Worm (Caenorhabditis elegans): Measurements from ENCODE around the gene K08E7.4.

K08E7.4 gene

DNA sequence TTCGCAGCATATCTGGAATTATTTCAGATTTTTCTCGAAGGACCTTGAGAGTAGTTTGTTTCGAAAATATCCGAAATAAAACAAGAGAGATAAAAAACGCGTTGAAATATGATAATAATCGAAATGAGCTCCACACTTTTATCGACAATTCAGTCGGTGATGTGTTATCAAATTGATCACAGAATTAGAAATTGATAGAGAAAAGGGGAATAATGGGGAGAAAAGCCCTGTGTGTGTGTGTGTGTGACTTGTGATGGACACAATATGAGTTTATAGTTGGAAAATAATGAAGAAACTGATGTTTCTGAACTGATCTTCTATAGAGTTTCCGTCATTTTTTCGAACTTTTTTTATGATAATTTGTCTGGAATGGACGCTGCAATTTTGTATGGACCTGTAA lies 28.2 kb upstream of the K08E7.4 start, which contains the start of gene pgp-1:
pgp-1 (minus strand) TSS at position 12 of the 400 bp plus-strand sequence.
- TF ChIP-seq tbx-37 (GFP tag; conservative IDR thresholded peaks at IDR 0.05), result no peak
- no peak for TF ChIP-seq ets-7 (tag; optimal IDR thresholded peaks at IDR 0.05)
- no peak for TF ChIP-seq pes-1 (GFP tag; IDR thresholded peaks at IDR 0.05)
- TF ChIP-seq aly-1 (tag; optimal IDR thresholded peaks at IDR 0.05), result no peak
- TF ChIP-seq hmg-4 (GFP tag; optimal IDR thresholded peaks at IDR 0.05), result no peak
- TF ChIP-seq tbx-11 (GFP tag; IDR thresholded peaks at IDR 0.05), result no peak
- TF ChIP-seq hnd-1 (tag; optimal IDR thresholded peaks at IDR 0.05), result no peak
- TF ChIP-seq flt-1 (GFP tag; IDR thresholded peaks at IDR 0.05), result no peak
- TF ChIP-seq ceh-36 (tag; optimal IDR thresholded peaks at IDR 0.05), result no peak
- no peak for TF ChIP-seq scrt-1 (GFP tag; IDR thresholded peaks at IDR 0.05)
- TF ChIP-seq hmbx-1 (tag; optimal IDR thresholded peaks at IDR 0.05), result no peak
- no peak for TF ChIP-seq B0310.2 (tag; optimal IDR thresholded peaks at IDR 0.05)
- TF ChIP-seq ama-1 (optimal IDR thresholded peaks at IDR 0.05), result no peak
- no peak for TF ChIP-seq sea-1 (GFP tag; conservative IDR thresholded peaks at IDR 0.05)
- no peak for TF ChIP-seq ceh-13 (GFP tag; optimal IDR thresholded peaks at IDR 0.05)
- TF ChIP-seq tra-4 (tag; optimal IDR thresholded peaks at IDR 0.05), result no peak

DNA sequence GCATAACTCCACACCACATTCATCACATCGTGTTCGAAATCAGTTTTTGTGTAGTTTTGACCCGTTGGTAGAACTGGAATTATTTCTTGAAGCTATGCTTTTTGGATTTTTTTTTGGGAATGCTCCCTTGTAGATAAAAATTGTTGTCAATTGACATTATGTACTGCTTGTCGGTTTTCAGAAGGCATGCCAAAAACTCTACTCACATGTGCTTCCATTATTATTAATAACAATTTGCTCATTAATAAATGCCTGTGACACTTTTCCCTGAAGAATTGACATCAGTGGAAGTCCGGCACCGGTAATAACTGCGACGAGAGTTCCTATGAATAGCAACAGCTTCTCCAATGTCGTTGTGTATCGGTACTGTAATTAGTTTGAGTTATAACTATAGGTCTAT lies 26.0 kb upstream of the K08E7.4 start:
- no peak for TF ChIP-seq ets-7 (tag; optimal IDR thresholded peaks at IDR 0.05)
- no peak for TF ChIP-seq flt-1 (GFP tag; IDR thresholded peaks at IDR 0.05)
- TF ChIP-seq ceh-13 (GFP tag; optimal IDR thresholded peaks at IDR 0.05), result no peak
- no peak for TF ChIP-seq sea-1 (GFP tag; conservative IDR thresholded peaks at IDR 0.05)
- TF ChIP-seq tbx-37 (GFP tag; conservative IDR thresholded peaks at IDR 0.05), result no peak
- TF ChIP-seq pes-1 (GFP tag; IDR thresholded peaks at IDR 0.05), result no peak
- no peak for TF ChIP-seq tbx-11 (GFP tag; IDR thresholded peaks at IDR 0.05)
- TF ChIP-seq hmg-4 (GFP tag; optimal IDR thresholded peaks at IDR 0.05), result no peak
- no peak for TF ChIP-seq tra-4 (tag; optimal IDR thresholded peaks at IDR 0.05)
- TF ChIP-seq scrt-1 (GFP tag; IDR thresholded peaks at IDR 0.05), result no peak
- no peak for TF ChIP-seq ceh-36 (tag; optimal IDR thresholded peaks at IDR 0.05)
- TF ChIP-seq F13C5.2 (tag; optimal IDR thresholded peaks at IDR 0.05), result no peak
- no peak for TF ChIP-seq aly-1 (tag; optimal IDR thresholded peaks at IDR 0.05)
- TF ChIP-seq B0310.2 (tag; optimal IDR thresholded peaks at IDR 0.05), result no peak
- no peak for TF ChIP-seq hnd-1 (tag; optimal IDR thresholded peaks at IDR 0.05)
- no peak for TF ChIP-seq hmbx-1 (tag; optimal IDR thresholded peaks at IDR 0.05)
- no peak for TF ChIP-seq ama-1 (optimal IDR thresholded peaks at IDR 0.05)

DNA sequence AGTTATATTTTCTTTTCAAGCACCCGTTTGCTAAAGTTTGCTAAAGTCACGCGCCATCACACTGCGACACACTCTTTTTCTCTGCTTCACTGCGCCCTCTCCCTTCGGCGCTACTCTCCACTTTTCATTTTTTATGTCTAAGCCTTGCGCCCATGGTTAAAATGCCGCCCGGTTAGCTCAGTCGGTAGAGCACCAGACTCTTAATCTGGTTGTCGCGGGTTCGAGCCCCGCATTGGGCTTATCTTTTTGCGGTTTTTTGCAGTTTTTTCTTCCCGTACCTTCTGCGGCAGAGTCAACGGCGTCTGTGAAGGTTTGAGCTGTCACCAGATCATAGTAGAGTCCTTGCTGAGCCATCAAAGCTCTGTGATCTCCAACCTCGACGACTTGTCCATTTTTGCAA lies 23.6 kb upstream of the K08E7.4 start:
- TF ChIP-seq tbx-37 (GFP tag; conservative IDR thresholded peaks at IDR 0.05), result peak; percentile 67
- no peak for TF ChIP-seq ama-1 (optimal IDR thresholded peaks at IDR 0.05)
- no peak for TF ChIP-seq hmbx-1 (tag; optimal IDR thresholded peaks at IDR 0.05)
- TF ChIP-seq hnd-1 (tag; optimal IDR thresholded peaks at IDR 0.05), result peak; percentile 49
- peak; percentile 73 for TF ChIP-seq scrt-1 (GFP tag; IDR thresholded peaks at IDR 0.05)
- no peak for TF ChIP-seq tra-4 (tag; optimal IDR thresholded peaks at IDR 0.05)
- no peak; the same call in none of the 2 replicates for TF ChIP-seq pes-1 (GFP tag; IDR thresholded peaks at IDR 0.05)
- TF ChIP-seq aly-1 (tag; optimal IDR thresholded peaks at IDR 0.05), result no peak
- TF ChIP-seq ceh-36 (tag; optimal IDR thresholded peaks at IDR 0.05), result peak; percentile 66
- TF ChIP-seq sea-1 (GFP tag; conservative IDR thresholded peaks at IDR 0.05), result peak; percentile 78
- TF ChIP-seq flt-1 (GFP tag; IDR thresholded peaks at IDR 0.05), result peak; percentile 52; the same call in 1 of the 2 replicates
- peak; percentile 83 for TF ChIP-seq tbx-11 (GFP tag; IDR thresholded peaks at IDR 0.05)
- TF ChIP-seq F13C5.2 (tag; optimal IDR thresholded peaks at IDR 0.05), result peak; percentile 48
- peak; percentile 21 for TF ChIP-seq ceh-13 (GFP tag; optimal IDR thresholded peaks at IDR 0.05)
- TF ChIP-seq B0310.2 (tag; optimal IDR thresholded peaks at IDR 0.05), result no peak
- TF ChIP-seq hmg-4 (GFP tag; optimal IDR thresholded peaks at IDR 0.05), result peak; percentile 55
- peak; percentile 19 for TF ChIP-seq ets-7 (tag; optimal IDR thresholded peaks at IDR 0.05)

DNA sequence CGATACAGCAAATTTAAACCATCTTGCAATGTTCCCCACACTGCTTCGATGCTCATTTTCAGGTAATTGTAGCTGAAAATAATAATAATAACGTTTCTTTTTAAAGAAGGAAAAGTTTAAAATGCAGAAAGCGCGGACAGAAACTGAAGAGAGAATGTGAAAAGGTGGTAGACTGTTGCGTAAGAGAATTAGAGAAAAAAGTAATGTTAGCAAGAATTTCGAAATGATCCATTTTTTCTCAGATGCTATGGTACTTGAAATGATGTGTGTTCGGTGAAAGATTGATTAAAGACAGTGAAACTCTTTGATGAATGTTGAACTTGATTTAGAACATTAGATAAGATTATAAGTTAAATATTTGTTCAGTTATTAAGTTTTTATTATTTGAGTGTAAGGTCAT lies 19.4 kb upstream of the K08E7.4 start, which contains the start of gene cul-6:
cul-6 (minus strand) TSS at position 79 of the 400 bp plus-strand sequence.
- TF ChIP-seq F13C5.2 (tag; optimal IDR thresholded peaks at IDR 0.05) (no peak), hmg-4 (GFP tag; optimal IDR thresholded peaks at IDR 0.05) (no peak), scrt-1 (GFP tag; IDR thresholded peaks at IDR 0.05) (no peak), ets-7 (tag; optimal IDR thresholded peaks at IDR 0.05) (no peak), ceh-36 (tag; optimal IDR thresholded peaks at IDR 0.05) (no peak), tbx-37 (GFP tag; conservative IDR thresholded peaks at IDR 0.05) (no peak), ceh-13 (GFP tag; optimal IDR thresholded peaks at IDR 0.05) (no peak), tbx-11 (GFP tag; IDR thresholded peaks at IDR 0.05) (no peak), tra-4 (tag; optimal IDR thresholded peaks at IDR 0.05) (no peak), hmbx-1 (tag; optimal IDR thresholded peaks at IDR 0.05) (no peak), ama-1 (optimal IDR thresholded peaks at IDR 0.05) (no peak), flt-1 (GFP tag; IDR thresholded peaks at IDR 0.05) (no peak), hnd-1 (tag; optimal IDR thresholded peaks at IDR 0.05) (no peak)

DNA sequence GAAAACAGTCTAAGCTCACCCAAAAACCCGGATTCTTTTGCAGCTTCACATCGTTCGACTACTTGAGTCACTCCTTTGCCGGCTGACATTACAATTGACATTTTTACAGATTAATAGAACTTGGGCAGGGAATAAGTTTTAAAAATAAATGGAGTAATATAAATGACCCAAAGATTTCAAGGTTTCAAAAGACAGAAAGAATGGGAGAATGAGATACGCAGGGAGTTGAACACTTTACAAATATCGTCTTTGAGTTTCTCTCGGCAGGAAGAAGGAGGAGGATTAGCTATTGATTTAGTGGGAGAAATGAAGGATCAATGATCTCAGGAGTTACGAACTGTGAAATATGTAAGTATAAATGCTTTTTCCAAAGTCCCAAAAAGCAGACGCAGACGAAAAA lies 15.0 kb upstream of the K08E7.4 start, which contains the start of gene K08E7.8:
K08E7.8 (minus strand) TSS at position 101 of the 400 bp plus-strand sequence.
- TF ChIP-seq ama-1 (optimal IDR thresholded peaks at IDR 0.05) (no peak), scrt-1 (GFP tag; IDR thresholded peaks at IDR 0.05) (no peak), F13C5.2 (tag; optimal IDR thresholded peaks at IDR 0.05) (no peak), tbx-11 (GFP tag; IDR thresholded peaks at IDR 0.05) (no peak), ceh-13 (GFP tag; optimal IDR thresholded peaks at IDR 0.05) (no peak), hnd-1 (tag; optimal IDR thresholded peaks at IDR 0.05) (no peak)

DNA sequence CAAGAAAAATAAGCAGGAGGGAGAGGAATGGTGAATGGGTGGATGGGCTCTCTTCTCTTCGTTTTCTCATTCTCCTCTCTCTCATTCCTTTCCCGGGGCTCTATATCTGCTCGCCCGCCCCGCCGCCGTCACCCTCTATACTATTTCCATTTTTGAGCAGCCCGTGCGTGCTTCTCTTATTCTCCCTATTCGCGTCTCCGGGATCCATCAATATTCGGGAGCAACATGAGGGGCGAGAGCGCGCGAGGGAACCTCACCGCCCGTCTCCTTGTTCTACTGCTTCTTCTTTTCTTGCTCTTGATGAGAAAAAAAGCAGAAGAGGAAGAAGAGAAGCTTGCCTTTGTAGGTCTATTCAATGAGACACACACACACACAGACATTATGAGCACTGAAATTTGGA lies 13.2 kb upstream of the K08E7.4 start:
- TF ChIP-seq ceh-36 (tag; optimal IDR thresholded peaks at IDR 0.05) (no peak), tbx-37 (GFP tag; conservative IDR thresholded peaks at IDR 0.05) (no peak), pes-1 (GFP tag; IDR thresholded peaks at IDR 0.05) (no peak), flt-1 (GFP tag; IDR thresholded peaks at IDR 0.05) (no peak), hmbx-1 (tag; optimal IDR thresholded peaks at IDR 0.05) (no peak), F13C5.2 (tag; optimal IDR thresholded peaks at IDR 0.05) (no peak), B0310.2 (tag; optimal IDR thresholded peaks at IDR 0.05) (no peak), sea-1 (GFP tag; conservative IDR thresholded peaks at IDR 0.05) (no peak), tra-4 (tag; optimal IDR thresholded peaks at IDR 0.05) (no peak), ceh-13 (GFP tag; optimal IDR thresholded peaks at IDR 0.05) (no peak), hnd-1 (tag; optimal IDR thresholded peaks at IDR 0.05) (no peak), tbx-11 (GFP tag; IDR thresholded peaks at IDR 0.05) (no peak), hmg-4 (GFP tag; optimal IDR thresholded peaks at IDR 0.05) (no peak), aly-1 (tag; optimal IDR thresholded peaks at IDR 0.05) (no peak), ama-1 (optimal IDR thresholded peaks at IDR 0.05) (no peak), scrt-1 (GFP tag; IDR thresholded peaks at IDR 0.05) (no peak), ets-7 (tag; optimal IDR thresholded peaks at IDR 0.05) (no peak)

DNA sequence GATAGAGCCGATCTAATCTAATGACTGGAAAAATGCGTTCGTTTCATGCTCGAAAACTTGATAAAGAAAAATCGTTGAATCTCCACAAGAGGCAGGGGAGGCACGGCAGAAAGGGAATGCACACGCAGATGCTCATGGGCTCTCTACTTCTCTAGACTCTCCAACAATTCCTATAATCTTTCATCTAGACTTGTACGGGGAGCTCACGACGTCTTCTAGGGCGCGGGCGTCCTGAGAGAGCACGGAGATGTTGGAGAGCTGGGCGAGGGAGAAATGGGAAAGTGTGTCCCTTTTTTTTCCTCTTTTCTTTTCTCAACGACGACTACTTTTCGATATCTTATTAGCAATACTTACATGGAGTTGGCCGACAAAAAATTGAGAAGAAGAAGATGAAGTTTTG lies 12.2 kb upstream of the K08E7.4 start:
- no peak for TF ChIP-seq hmg-4 (GFP tag; optimal IDR thresholded peaks at IDR 0.05)
- TF ChIP-seq hnd-1 (tag; optimal IDR thresholded peaks at IDR 0.05), result no peak
- TF ChIP-seq sea-1 (GFP tag; conservative IDR thresholded peaks at IDR 0.05), result no peak
- no peak for TF ChIP-seq hmbx-1 (tag; optimal IDR thresholded peaks at IDR 0.05)
- TF ChIP-seq F13C5.2 (tag; optimal IDR thresholded peaks at IDR 0.05), result no peak
- no peak for TF ChIP-seq scrt-1 (GFP tag; IDR thresholded peaks at IDR 0.05)
- no peak for TF ChIP-seq aly-1 (tag; optimal IDR thresholded peaks at IDR 0.05)
- TF ChIP-seq ceh-13 (GFP tag; optimal IDR thresholded peaks at IDR 0.05), result no peak
